Worm (Caenorhabditis elegans): ENCODE data around the gene lin-2.

The lin-2 gene

DNA sequence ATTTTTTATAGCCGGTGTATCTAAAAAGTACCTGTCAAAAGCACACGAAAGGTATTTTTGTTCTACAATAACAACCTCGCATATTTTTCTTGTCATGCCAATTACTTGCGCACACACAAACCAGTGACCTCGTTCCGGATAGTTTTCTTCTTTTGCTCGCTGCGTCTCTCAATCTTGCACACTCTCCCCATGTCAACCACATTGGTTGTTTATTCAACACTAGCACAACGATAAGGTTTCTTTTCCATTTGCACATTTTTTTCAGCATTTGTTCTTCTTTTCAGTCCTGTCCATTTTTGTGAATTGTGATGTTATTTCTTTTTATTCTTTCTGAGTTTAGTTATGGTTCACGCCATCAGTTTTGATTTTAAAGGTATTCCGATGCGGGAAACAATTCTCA, 63.6 kb downstream of the lin-2 start, which contains the start of gene F42F12.3:
TSS of gene F42F12.3 (plus strand) at position 372 of the 400 bp plus-strand sequence.
- no peak for TF ChIP-seq nhr-11 (tag; optimal IDR thresholded peaks at IDR 0.05)
- no peak for TF ChIP-seq ceh-9 (tag; optimal IDR thresholded peaks at IDR 0.05)
- no peak for TF ChIP-seq elt-4 (tag; optimal IDR thresholded peaks at IDR 0.05)
- no peak for TF ChIP-seq fkh-6 (tag; optimal IDR thresholded peaks at IDR 0.05)
- TF ChIP-seq Y22D7AL.16 (tag; optimal IDR thresholded peaks at IDR 0.05), result no peak
- no peak for TF ChIP-seq unc-42 (tag; optimal IDR thresholded peaks at IDR 0.05)
- TF ChIP-seq C08G9.2 (tag; optimal IDR thresholded peaks at IDR 0.05), result no peak
- no peak for TF ChIP-seq sdc-2 (tag; optimal IDR thresholded peaks at IDR 0.05)
- no peak for TF ChIP-seq madf-2 (tag; optimal IDR thresholded peaks at IDR 0.05)
- TF ChIP-seq dmd-4 (tag; optimal IDR thresholded peaks at IDR 0.05; ENCODE audit: borderline replicate concordance), result no peak
- no peak for TF ChIP-seq pha-4 (tag; optimal IDR thresholded peaks at IDR 0.05)
- no peak for TF ChIP-seq hlh-6 (tag; optimal IDR thresholded peaks at IDR 0.05)
- TF ChIP-seq dve-1 (tag; optimal IDR thresholded peaks at IDR 0.05), result no peak
- TF ChIP-seq nfya-1 (tag; optimal IDR thresholded peaks at IDR 0.05), result no peak
- no peak for TF ChIP-seq ref-2 (tag; optimal IDR thresholded peaks at IDR 0.05)
